Worm (Caenorhabditis elegans) whole organism, midembryonic: ENCODE results near the gene C23G10.5.

Experiments used
- T22C8.4 ChIP-seq: fragments of 200-800 bp; sonication (Bioruptor generic); IDR thresholded peaks from 2 replicates; pipeline ENCODE4 v1.3.6; 2022; ENCODE audit warnings: missing genetic modification characterization, missing compliant biosample characterization
- cog-1 ChIP-seq: sonication (generic microtip); optimal IDR thresholded peaks from 2 replicates; lab custom pipeline; 2016; ENCODE audit warnings: missing genetic modification characterization, missing compliant biosample characterization
- flt-1 ChIP-seq: fragments of 200-800 bp; sonication (Bioruptor generic); IDR thresholded peaks from 2 replicates; pipeline ENCODE4 v1.3.6; 2022; ENCODE audit warnings: missing genetic modification characterization, missing compliant biosample characterization
- klf-2 ChIP-seq: fragments of 200-800 bp; sonication (Bioruptor generic); conservative IDR thresholded peaks from 2 replicates; pipeline ENCODE4 v1.3.6; 2022; ENCODE audit warnings: missing genetic modification reagents, missing genetic modification characterization, missing compliant biosample characterization
- med-1 ChIP-seq: sonication (generic microtip); optimal IDR thresholded peaks from 2 replicates; lab custom pipeline; 2017; ENCODE audit warnings: missing genetic modification characterization, mild to moderate bottlenecking, missing compliant biosample characterization, antibody characterized with exemption, missing genetic modification reagents; ENCODE audit not compliant: insufficient read depth
- ref-1 ChIP-seq: fragments of 200-800 bp; sonication (Bioruptor generic); conservative IDR thresholded peaks from 2 replicates; pipeline ENCODE4 v1.3.6; 2022; ENCODE audit warnings: missing genetic modification reagents, missing genetic modification characterization, missing compliant biosample characterization
- tab-1 ChIP-seq: fragments of 200-800 bp; sonication (Bioruptor generic); IDR thresholded peaks from 2 replicates; pipeline ENCODE4 v1.3.6; 2022; ENCODE audit warnings: missing genetic modification characterization, missing compliant biosample characterization
- ztf-23 ChIP-seq: fragments of 200-800 bp; sonication (Bioruptor generic); IDR thresholded peaks from 2 replicates; pipeline ENCODE4 v1.3.6; 2022; ENCODE audit warnings: missing genetic modification reagents, missing genetic modification characterization, missing compliant biosample characterization
- ztf-29 ChIP-seq: fragments of 200-800 bp; sonication (Bioruptor generic); IDR thresholded peaks from 2 replicates; pipeline ENCODE4 v1.3.6; 2022; ENCODE audit warnings: missing genetic modification reagents, missing genetic modification characterization, missing compliant biosample characterization

The C23G10.5 gene

DNA sequence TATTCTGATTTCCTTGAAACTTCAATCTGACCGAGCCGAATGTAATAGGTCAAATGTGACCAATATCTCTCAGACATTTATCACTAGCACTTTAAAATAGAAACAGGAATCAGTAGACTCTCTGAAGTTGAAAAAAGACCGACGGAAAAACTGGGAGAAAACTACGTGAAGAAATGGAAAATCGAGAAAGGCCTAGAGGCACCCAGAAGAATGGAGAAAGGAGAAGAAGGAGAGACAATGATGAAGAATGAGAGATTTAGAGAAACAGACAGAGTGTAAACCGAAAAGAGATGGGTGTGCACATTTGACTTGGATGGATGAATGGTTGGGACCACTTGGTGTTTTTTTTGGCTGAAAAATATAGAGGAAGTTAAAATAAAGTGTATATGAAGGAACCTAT lies 20.9 kb upstream of the C23G10.5 start:
- TF ChIP-seq flt-1 = no peak
- no peak for TF ChIP-seq klf-2 (GFP tag; lab: Robert Waterston, UW)
- no peak for TF ChIP-seq med-1
- TF ChIP-seq ref-1 = no peak
- TF ChIP-seq T22C8.4 (GFP tag; lab: Robert Waterston, UW) = no peak
- no peak for TF ChIP-seq tab-1 (GFP tag; lab: Robert Waterston, UW)
- TF ChIP-seq cog-1 (tag; lab: Kevin White, UChicago) = no peak
- TF ChIP-seq ztf-29 = no peak
- TF ChIP-seq ztf-23 (GFP tag; lab: Robert Waterston, UW) = no peak

DNA sequence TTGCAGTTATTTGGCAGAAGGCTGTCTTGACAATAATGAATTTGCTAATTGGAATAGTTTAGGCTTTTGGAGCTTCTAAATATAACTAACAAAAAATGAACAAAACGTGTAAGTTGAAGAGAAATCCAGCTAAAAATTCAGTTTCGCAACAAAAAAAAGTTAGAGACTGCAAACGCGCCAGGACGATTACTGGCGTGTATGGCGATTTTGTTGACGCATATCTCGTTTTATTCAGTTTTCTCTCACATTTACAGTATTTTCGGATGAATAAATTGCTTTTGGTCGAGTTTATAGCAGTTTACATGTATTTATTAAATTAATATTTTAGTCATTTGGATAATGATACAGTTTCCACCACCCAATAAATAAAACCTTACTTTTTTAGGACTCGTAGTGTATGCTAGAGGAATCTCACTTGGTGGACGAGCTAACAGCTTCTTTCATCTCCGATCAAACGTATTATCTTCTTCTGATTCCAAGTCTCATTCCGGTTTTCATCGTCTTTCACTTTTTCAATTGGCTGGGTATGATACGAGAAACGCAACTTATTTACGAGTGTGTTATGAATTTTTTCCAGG lies 17.8 kb upstream of the C23G10.5 start, which contains the start of the genes abcf-3 and F42A10.5:
Gene abcf-3, plus strand, starts transcription at position 384 of the 578 bp plus-strand sequence.
Gene F42A10.5, minus strand, starts transcription at position 458 of the 578 bp plus-strand sequence.
- TF ChIP-seq T22C8.4 (GFP tag; lab: Robert Waterston, UW) = no peak
- TF ChIP-seq med-1 = no peak
- TF ChIP-seq flt-1 = 0 out of 2 replicates have a peak, but pooled peaks have one; percentile 45
- TF ChIP-seq ztf-23 (GFP tag; lab: Robert Waterston, UW) = no peak

DNA sequence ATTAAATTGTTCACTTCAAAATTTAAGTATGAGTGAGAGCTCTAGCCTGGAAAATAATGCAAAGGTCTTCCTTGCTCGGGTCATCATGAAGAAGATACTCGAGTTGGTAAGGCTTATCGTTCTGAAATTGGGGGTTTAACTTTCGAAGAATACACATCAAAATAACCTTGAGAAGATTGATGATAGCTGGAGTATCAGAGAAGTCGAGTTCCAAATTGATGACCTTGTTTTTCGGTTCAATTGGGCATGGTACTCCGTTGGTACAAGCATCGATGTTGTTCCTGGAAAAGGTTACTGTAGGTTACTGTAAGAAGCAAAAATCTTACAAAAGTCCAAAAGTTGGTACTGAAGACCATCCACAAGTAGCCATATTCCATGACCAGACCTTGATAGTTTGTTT lies 14.7 kb upstream of the C23G10.5 start:
- no peak for TF ChIP-seq cog-1 (tag; lab: Kevin White, UChicago)

DNA sequence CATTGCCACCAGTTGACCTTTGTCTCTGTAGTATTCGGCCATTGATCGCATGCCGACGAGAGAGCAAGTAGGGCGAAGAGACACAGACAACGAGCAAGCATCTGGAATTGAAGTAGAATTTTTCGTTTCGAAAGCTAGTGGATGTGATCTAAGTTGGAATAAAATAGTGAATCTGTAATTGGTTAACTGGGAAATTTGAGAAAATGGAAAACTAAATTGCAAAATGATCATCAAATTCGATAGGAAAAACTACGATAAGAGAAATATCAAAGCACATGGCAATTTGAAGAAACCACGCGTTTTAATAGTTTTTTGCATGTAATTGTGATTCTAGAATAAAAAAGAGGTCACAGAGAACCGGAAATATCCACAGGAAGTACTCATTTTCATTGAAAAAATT lies 14.1 kb upstream of the C23G10.5 start, which contains the start of gene F42A10.6:
Gene F42A10.6, minus strand, starts transcription at position 101 of the 400 bp plus-strand sequence.
- TF ChIP-seq ztf-29 (no peak), med-1 (no peak), klf-2 (GFP tag; lab: Robert Waterston, UW) (no peak), ref-1 (no peak), cog-1 (tag; lab: Kevin White, UChicago) (no peak), T22C8.4 (GFP tag; lab: Robert Waterston, UW) (no peak), flt-1 (no peak), ztf-23 (GFP tag; lab: Robert Waterston, UW) (no peak), tab-1 (GFP tag; lab: Robert Waterston, UW) (no peak)

DNA sequence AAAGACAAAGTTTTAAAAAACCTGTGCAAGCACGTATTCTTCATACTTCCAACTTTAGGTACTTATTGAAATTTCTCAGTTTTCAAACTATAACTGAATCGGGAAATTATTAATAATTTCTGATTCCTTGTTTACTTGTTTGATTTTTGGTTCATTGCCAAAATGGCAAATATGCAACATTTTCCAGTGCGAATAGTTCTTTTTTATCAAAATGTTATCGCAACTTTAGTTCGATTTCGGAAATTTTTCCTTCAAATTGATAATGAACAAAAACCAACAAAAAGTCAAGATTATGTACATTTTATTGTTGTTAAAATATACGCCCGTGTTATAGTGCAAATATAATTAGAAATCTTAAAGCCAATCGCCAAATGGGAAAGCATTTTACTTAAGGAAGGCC lies 13.3 kb upstream of the C23G10.5 start:
- no peak for TF ChIP-seq flt-1
- no peak for TF ChIP-seq klf-2 (GFP tag; lab: Robert Waterston, UW)
- no peak for TF ChIP-seq ztf-29
- no peak for TF ChIP-seq ztf-23 (GFP tag; lab: Robert Waterston, UW)
- no peak for TF ChIP-seq med-1
- no peak for TF ChIP-seq T22C8.4 (GFP tag; lab: Robert Waterston, UW)
- no peak for TF ChIP-seq tab-1 (GFP tag; lab: Robert Waterston, UW)
- no peak for TF ChIP-seq ref-1
- no peak for TF ChIP-seq cog-1 (tag; lab: Kevin White, UChicago)

DNA sequence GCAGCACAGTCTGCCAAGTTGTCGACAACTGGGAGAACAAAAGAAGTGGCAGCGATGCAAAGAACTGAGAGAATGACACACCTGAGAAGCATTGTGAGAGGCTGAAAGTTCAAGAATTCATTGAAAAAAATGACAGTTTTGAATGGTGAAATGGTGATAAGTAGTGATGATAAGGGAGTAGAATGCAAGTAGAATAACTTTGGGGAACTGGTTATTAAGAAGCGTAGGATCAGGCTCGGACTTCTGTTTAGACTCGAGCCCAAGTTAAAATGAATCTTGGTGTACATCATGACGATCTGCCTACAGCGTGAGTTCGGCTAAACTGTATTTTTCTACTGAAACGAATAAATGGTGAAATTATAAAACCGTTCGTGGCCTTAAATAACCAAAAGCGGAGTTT lies 12.3 kb upstream of the C23G10.5 start, which contains the start of gene F42A10.7:
Gene F42A10.7, minus strand, starts transcription at position 101 of the 400 bp plus-strand sequence.
- no peak for TF ChIP-seq ztf-29
- TF ChIP-seq ref-1 = no peak
- TF ChIP-seq klf-2 (GFP tag; lab: Robert Waterston, UW) = no peak
- TF ChIP-seq flt-1 = no peak
- no peak for TF ChIP-seq ztf-23 (GFP tag; lab: Robert Waterston, UW)
- no peak for TF ChIP-seq cog-1 (tag; lab: Kevin White, UChicago)
- no peak for TF ChIP-seq tab-1 (GFP tag; lab: Robert Waterston, UW)
- TF ChIP-seq T22C8.4 (GFP tag; lab: Robert Waterston, UW) = no peak
- no peak for TF ChIP-seq med-1

DNA sequence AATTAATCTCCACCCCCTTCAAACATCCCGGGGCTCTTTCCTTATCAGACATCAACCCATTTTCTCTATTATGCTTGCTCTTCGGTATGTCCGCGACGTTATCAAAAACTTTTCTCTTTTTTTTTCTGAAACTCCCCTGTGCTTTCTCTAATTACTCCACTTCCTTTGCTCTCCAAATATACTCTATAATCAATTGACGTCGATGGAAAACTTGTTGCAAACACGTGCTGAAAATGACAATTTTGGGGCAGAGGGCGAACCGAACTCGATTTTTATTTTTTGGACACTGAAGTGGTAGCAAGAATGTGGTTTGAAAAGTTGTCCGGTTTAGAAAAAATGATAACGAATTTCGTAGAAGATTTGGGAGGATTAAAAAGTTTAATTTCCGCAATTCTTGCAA lies 11.8 kb upstream of the C23G10.5 start:
- TF ChIP-seq ztf-23 (GFP tag; lab: Robert Waterston, UW) (no peak), ztf-29 (no peak), flt-1 (no peak), T22C8.4 (GFP tag; lab: Robert Waterston, UW) (no peak), tab-1 (GFP tag; lab: Robert Waterston, UW) (no peak), med-1 (no peak), ref-1 (no peak), cog-1 (tag; lab: Kevin White, UChicago) (no peak), klf-2 (GFP tag; lab: Robert Waterston, UW) (no peak)

DNA sequence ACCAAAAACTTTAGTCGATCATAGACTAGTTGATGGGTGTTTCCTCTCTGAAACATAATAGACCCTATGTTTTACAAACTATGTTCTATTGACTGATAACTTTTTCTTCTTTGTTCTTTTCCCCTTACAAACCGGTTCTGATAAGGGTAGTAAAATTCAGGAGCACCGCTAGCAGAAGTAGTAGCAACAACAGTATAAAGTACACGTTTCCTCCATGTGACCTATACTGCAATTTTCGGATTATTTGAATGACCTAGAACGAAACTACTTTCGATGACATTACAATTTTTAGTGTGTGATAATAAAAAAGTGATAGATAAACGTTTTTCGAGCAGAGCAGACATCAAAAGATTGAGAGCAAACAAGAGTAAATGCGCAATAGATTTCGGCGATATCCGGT lies 10.6 kb upstream of the C23G10.5 start:
- TF ChIP-seq tab-1 (GFP tag; lab: Robert Waterston, UW) (no peak), T22C8.4 (GFP tag; lab: Robert Waterston, UW) (no peak), ref-1 (no peak), flt-1 (no peak), ztf-23 (GFP tag; lab: Robert Waterston, UW) (no peak), cog-1 (tag; lab: Kevin White, UChicago) (no peak)

DNA sequence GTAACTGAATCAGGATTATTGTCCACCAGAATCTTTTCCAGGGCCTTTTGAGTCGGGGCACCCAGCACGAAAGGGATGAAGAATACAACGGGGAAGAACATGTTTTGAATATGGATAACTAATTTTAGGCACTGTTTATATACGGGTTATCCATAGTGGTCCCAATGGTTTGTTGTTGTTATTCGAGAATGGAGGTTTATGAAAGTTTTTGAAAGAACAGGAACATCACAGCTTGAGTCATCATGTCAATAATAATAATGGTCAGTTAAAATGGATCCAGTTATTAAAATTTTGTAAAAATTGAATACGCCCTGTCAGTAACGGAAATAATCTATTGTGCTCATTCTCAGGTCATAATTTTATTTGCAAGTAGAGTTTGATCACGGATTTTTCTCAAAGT lies 7.8 kb upstream of the C23G10.5 start, which contains the start of gene nas-28:
Gene nas-28, minus strand, starts transcription at position 101 of the 400 bp plus-strand sequence.
- TF ChIP-seq tab-1 (GFP tag; lab: Robert Waterston, UW) = no peak
- no peak for TF ChIP-seq T22C8.4 (GFP tag; lab: Robert Waterston, UW)

DNA sequence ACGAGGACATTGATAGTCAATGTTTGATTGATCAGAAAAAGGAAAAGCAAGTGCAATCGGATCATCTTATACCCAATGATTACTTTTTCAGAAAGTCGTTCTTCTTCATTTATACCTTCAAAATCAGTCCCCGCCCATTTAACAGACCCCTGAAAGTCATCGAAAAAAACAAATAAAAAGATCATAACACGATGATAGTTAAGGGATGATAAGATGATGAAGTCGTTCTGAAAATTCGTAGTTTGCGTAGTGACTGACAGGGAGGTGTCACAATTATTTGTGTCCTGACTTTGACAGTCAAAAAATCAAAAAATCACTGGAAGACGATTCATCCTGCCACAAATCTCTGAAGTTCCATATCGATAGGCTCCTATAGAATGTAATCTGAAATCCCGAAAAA lies 3.6 kb downstream of the C23G10.5 start, which contains the start of gene ugt-66:
Gene ugt-66, minus strand, starts transcription at position 101 of the 400 bp plus-strand sequence.
- TF ChIP-seq tab-1 (GFP tag; lab: Robert Waterston, UW) = no peak
- TF ChIP-seq cog-1 (tag; lab: Kevin White, UChicago) = no peak
- no peak for TF ChIP-seq ref-1
- no peak for TF ChIP-seq klf-2 (GFP tag; lab: Robert Waterston, UW)
- no peak for TF ChIP-seq ztf-29
- no peak for TF ChIP-seq flt-1
- TF ChIP-seq ztf-23 (GFP tag; lab: Robert Waterston, UW) = no peak
- TF ChIP-seq T22C8.4 (GFP tag; lab: Robert Waterston, UW) = no peak
- TF ChIP-seq med-1 = no peak

DNA sequence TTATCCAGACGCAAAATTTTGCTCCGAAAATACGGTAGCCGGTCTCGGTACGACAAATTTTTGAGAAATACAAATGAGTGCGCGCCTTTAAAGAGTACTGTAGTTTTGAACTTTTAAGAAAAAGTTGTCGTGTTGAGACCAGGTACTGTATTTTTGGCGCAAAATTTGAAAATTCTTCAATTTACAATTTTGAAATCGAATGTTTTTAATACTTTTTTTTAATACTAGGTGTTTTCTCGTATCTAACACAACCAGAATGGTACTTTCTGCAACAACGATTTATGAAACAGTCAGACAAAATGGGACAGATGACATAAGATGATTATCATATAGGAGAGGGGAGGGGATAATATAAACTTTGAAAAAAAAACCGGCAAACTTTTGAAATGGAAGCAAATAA lies 4.8 kb downstream of the C23G10.5 start:
- TF ChIP-seq flt-1 (no peak), cog-1 (tag; lab: Kevin White, UChicago) (no peak), ref-1 (no peak), tab-1 (GFP tag; lab: Robert Waterston, UW) (no peak), ztf-23 (GFP tag; lab: Robert Waterston, UW) (no peak), T22C8.4 (GFP tag; lab: Robert Waterston, UW) (no peak), med-1 (no peak), ztf-29 (no peak), klf-2 (GFP tag; lab: Robert Waterston, UW) (no peak)
